Worm (Caenorhabditis elegans) whole organism, young adult: ENCODE measurements around the gene mtrf-1L.
"Not testable (repeated sequence)": the region's sequence is repeated elsewhere in the genome, so short reads cannot be mapped to it uniquely, and the experiment has no call there.

ENCODE experiments used
- F49E8.2 ChIP-seq: sonication (generic microtip); optimal IDR thresholded peaks from 3 replicates; lab custom pipeline; 2017; ENCODE audit warnings: missing genetic modification characterization, mild to moderate bottlenecking, missing compliant biosample characterization, antibody characterized with exemption, moderate library complexity; ENCODE audit not compliant: insufficient read depth
- ztf-22 ChIP-seq: fragments of 200-800 bp; sonication (Bioruptor generic); optimal IDR thresholded peaks from 2 replicates; lab custom pipeline; 2018; ENCODE audit warnings: mild to moderate bottlenecking, missing genetic modification characterization, moderate library complexity, missing compliant biosample characterization

DNA sequence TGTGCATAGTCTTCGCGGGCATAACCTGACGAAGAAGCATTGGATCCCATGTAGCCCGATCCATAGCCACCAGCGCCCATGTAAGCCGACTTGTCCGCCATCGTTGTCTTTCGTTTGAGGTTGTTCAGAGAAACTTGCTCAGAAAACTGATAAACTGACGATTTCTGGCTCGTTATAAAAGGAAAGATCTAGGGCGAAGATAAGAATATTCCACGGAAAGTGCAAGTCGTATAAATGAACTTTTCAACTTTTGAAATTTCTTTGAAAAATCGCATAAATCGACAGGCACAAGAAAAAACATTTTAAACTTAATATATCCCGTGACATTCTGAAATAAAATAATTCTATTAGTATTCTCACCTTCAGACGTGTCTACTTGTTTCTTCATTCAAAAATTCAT lies 24.0 kb upstream of the mtrf-1L start, which contains the start of the genes nspd-3 and C24D10.2:
- not testable (repeated sequence) for TF ChIP-seq F49E8.2 (tag; lab: Kevin White, UChicago); ztf-22 (GFP tag; lab: Kevin White, UChicago)
